Worm (Caenorhabditis elegans) whole organism, L2 larva: Measurements from ENCODE around the gene dnj-5.
A peak's percentile ranks its signal among the peaks of the same experiment; 100 is the strongest.

Experiments
- C34F6.9 ChIP-seq: fragments of 150-350 bp; optimal IDR thresholded peaks from 2 replicates; lab custom pipeline; 2014; ENCODE audit warnings: missing biosample characterization, missing genetic modification characterization
- F13H6.1 ChIP-seq: sonication (generic microtip); optimal IDR thresholded peaks from 2 replicates; lab custom pipeline; 2016; ENCODE audit warnings: missing genetic modification characterization, missing compliant biosample characterization
- R02D3.7 ChIP-seq: fragments of 150-350 bp; optimal IDR thresholded peaks from 2 replicates; lab custom pipeline; 2014; ENCODE audit warnings: missing biosample characterization, missing genetic modification characterization
- Y55F3AM.14 ChIP-seq: fragments of 200-800 bp; sonication (Bioruptor generic); optimal IDR thresholded peaks from 2 replicates; lab custom pipeline; 2018; ENCODE audit warnings: mild to moderate bottlenecking, missing genetic modification characterization, missing compliant biosample characterization
- ZK546.5 ChIP-seq: sonication (generic microtip); optimal IDR thresholded peaks from 2 replicates; lab custom pipeline; 2017; ENCODE audit warnings: missing biosample characterization, missing genetic modification characterization
- alr-1 ChIP-seq: fragments of 150-350 bp; optimal IDR thresholded peaks from 2 replicates; lab custom pipeline; 2014; ENCODE audit warnings: missing biosample characterization, missing genetic modification characterization
- aly-2 ChIP-seq: fragments of 150-350 bp; optimal IDR thresholded peaks from 2 replicates; lab custom pipeline; 2014; ENCODE audit warnings: missing biosample characterization, missing genetic modification characterization
- ama-1 ChIP-seq: fragments of 150-350 bp; optimal IDR thresholded peaks from 2 replicates; lab custom pipeline; 2018; ENCODE audit warnings: inconsistent platforms
- blmp-1 ChIP-seq: sonication (generic microtip); optimal IDR thresholded peaks from 2 replicates; lab custom pipeline; 2017; ENCODE audit warnings: missing genetic modification characterization, mild to moderate bottlenecking, missing compliant biosample characterization, antibody characterized with exemption, moderate library complexity; ENCODE audit not compliant: insufficient read depth
- ceh-16 ChIP-seq: fragments of 150-350 bp; optimal IDR thresholded peaks from 2 replicates; lab custom pipeline; 2014; ENCODE audit warnings: missing biosample characterization, missing genetic modification characterization
- ceh-82 ChIP-seq: fragments of 150-350 bp; optimal IDR thresholded peaks from 2 replicates; lab custom pipeline; 2014; ENCODE audit warnings: missing biosample characterization, missing genetic modification characterization
- crh-2 ChIP-seq: sonication (generic microtip); optimal IDR thresholded peaks from 2 replicates; lab custom pipeline; 2017; ENCODE audit warnings: missing biosample characterization, missing genetic modification characterization
- dmd-4 ChIP-seq: sonication (generic microtip); optimal IDR thresholded peaks from 2 replicates; lab custom pipeline; 2017; ENCODE audit warnings: missing biosample characterization, missing genetic modification characterization
- egl-27 ChIP-seq: sonication (generic microtip); optimal IDR thresholded peaks from 3 replicates; lab custom pipeline; 2017; ENCODE audit warnings: missing biosample characterization, missing genetic modification reagents, missing genetic modification characterization
- elt-1 ChIP-seq: fragments of 150-350 bp; optimal IDR thresholded peaks from 2 replicates; lab custom pipeline; 2014; ENCODE audit warnings: missing biosample characterization, missing genetic modification characterization
- elt-3 ChIP-seq: sonication (generic microtip); optimal IDR thresholded peaks from 2 replicates; lab custom pipeline; 2017; ENCODE audit warnings: missing biosample characterization, missing genetic modification characterization
- fos-1 ChIP-seq: fragments of 150-350 bp; optimal IDR thresholded peaks from 2 replicates; lab custom pipeline; 2014; ENCODE audit warnings: missing biosample characterization, missing genetic modification characterization
- gmeb-1 ChIP-seq: fragments of 150-350 bp; optimal IDR thresholded peaks from 2 replicates; lab custom pipeline; 2014; ENCODE audit warnings: missing biosample characterization, missing genetic modification characterization
- lin-11 ChIP-seq: fragments of 150-350 bp; sonication (generic microtip); optimal IDR thresholded peaks from 2 replicates; lab custom pipeline; 2014; ENCODE audit warnings: missing biosample characterization, missing genetic modification characterization, inconsistent platforms, mixed read lengths
- lin-13 ChIP-seq: fragments of 150-350 bp; optimal IDR thresholded peaks from 2 replicates; lab custom pipeline; 2014; ENCODE audit warnings: missing biosample characterization, missing genetic modification reagents, missing genetic modification characterization
- lin-39 ChIP-seq: fragments of 150-350 bp; optimal IDR thresholded peaks from 2 replicates; lab custom pipeline; 2014; ENCODE audit warnings: missing biosample characterization, missing genetic modification reagents, missing genetic modification characterization
- lsy-2 ChIP-seq, 2 experiments: fragments of 150-350 bp in 1 of 2; sonication (generic microtip) in 1 of 2; optimal IDR thresholded peaks; 2 replicates each; lab custom pipeline; 2014 to 2017; ENCODE audit warnings: missing biosample characterization in 2 of 2, missing genetic modification characterization in 2 of 2
- mab-5 ChIP-seq: fragments of 150-350 bp; optimal IDR thresholded peaks from 2 replicates; lab custom pipeline; 2014; ENCODE audit warnings: missing biosample characterization, missing genetic modification characterization
- mbf-1 ChIP-seq: sonication (generic microtip); optimal IDR thresholded peaks from 2 replicates; lab custom pipeline; 2017; ENCODE audit warnings: missing biosample characterization, missing genetic modification characterization
- mdl-1 ChIP-seq, 2 experiments: fragments of 150-350 bp in 1 of 2; sonication (generic microtip) in 1 of 2; optimal IDR thresholded peaks; 2 replicates each; lab custom pipeline; 2017; ENCODE audit warnings: missing biosample characterization in 2 of 2, missing genetic modification characterization in 2 of 2
- nhr-10 ChIP-seq: sonication (generic microtip); optimal IDR thresholded peaks from 2 replicates; lab custom pipeline; 2017; ENCODE audit warnings: missing biosample characterization, missing genetic modification characterization
- nhr-11 ChIP-seq: fragments of 150-350 bp; optimal IDR thresholded peaks from 2 replicates; lab custom pipeline; 2014; ENCODE audit warnings: missing biosample characterization, missing genetic modification characterization
- nhr-12 ChIP-seq: fragments of 150-350 bp; optimal IDR thresholded peaks from 2 replicates; lab custom pipeline; 2014; ENCODE audit warnings: missing biosample characterization, missing genetic modification characterization
- nhr-129 ChIP-seq: fragments of 150-350 bp; optimal IDR thresholded peaks from 2 replicates; lab custom pipeline; 2014; ENCODE audit warnings: missing biosample characterization, missing genetic modification characterization
- nhr-21 ChIP-seq: fragments of 150-350 bp; optimal IDR thresholded peaks from 2 replicates; lab custom pipeline; 2014; ENCODE audit warnings: missing biosample characterization, missing genetic modification characterization
- nhr-23 ChIP-seq: fragments of 150-350 bp; optimal IDR thresholded peaks from 2 replicates; lab custom pipeline; 2014; ENCODE audit warnings: missing biosample characterization, missing genetic modification reagents, missing genetic modification characterization
- nhr-237 ChIP-seq: fragments of 150-350 bp; optimal IDR thresholded peaks from 2 replicates; lab custom pipeline; 2014; ENCODE audit warnings: missing biosample characterization, missing genetic modification characterization
- nhr-25 ChIP-seq: fragments of 150-350 bp; sonication (generic microtip); optimal IDR thresholded peaks from 3 replicates; lab custom pipeline; 2014; ENCODE audit warnings: missing biosample characterization, missing genetic modification characterization
- nhr-6 ChIP-seq: fragments of 150-350 bp; optimal IDR thresholded peaks from 2 replicates; lab custom pipeline; 2014; ENCODE audit warnings: missing biosample characterization, missing genetic modification characterization
- nhr-77 ChIP-seq: fragments of 150-350 bp; optimal IDR thresholded peaks from 2 replicates; lab custom pipeline; 2014; ENCODE audit warnings: missing biosample characterization, missing genetic modification characterization
- peb-1 ChIP-seq: fragments of 150-350 bp; optimal IDR thresholded peaks from 2 replicates; lab custom pipeline; 2014; ENCODE audit warnings: missing biosample characterization, missing genetic modification characterization
- sem-4 ChIP-seq: fragments of 150-350 bp; optimal IDR thresholded peaks from 2 replicates; lab custom pipeline; 2014; ENCODE audit warnings: missing biosample characterization, missing genetic modification reagents, missing genetic modification characterization
- skn-1 ChIP-seq: sonication (generic microtip); optimal IDR thresholded peaks from 2 replicates; lab custom pipeline; 2017; ENCODE audit warnings: missing biosample characterization, missing genetic modification characterization
- sma-3 ChIP-seq: sonication (generic microtip); optimal IDR thresholded peaks from 2 replicates; lab custom pipeline; 2016; ENCODE audit warnings: missing genetic modification reagents, missing genetic modification characterization, missing compliant biosample characterization
- sma-9 ChIP-seq, 2 experiments: fragments of 150-350 bp in 1 of 2; sonication (generic microtip) in 1 of 2; optimal IDR thresholded peaks; 2 replicates each; lab custom pipeline; 2014 to 2016; ENCODE audit warnings: missing genetic modification characterization in 2 of 2, mild to moderate bottlenecking in 1 of 2, missing biosample characterization in 1 of 2, missing compliant biosample characterization in 1 of 2, missing genetic modification reagents in 1 of 2, moderate library complexity in 1 of 2
- snpc-4 ChIP-seq: fragments of 150-350 bp; optimal IDR thresholded peaks from 2 replicates; lab custom pipeline; 2014; ENCODE audit warnings: missing biosample characterization, missing genetic modification characterization
- unc-39 ChIP-seq: fragments of 150-350 bp; optimal IDR thresholded peaks from 2 replicates; lab custom pipeline; 2014; ENCODE audit warnings: missing biosample characterization, missing genetic modification characterization
- unc-55 ChIP-seq: fragments of 150-350 bp; sonication (generic microtip); optimal IDR thresholded peaks from 3 replicates; lab custom pipeline; 2014; ENCODE audit warnings: missing biosample characterization, missing genetic modification reagents, missing genetic modification characterization
- unc-62 ChIP-seq: fragments of 150-350 bp; optimal IDR thresholded peaks from 2 replicates; lab custom pipeline; 2014; ENCODE audit warnings: missing biosample characterization, missing genetic modification reagents, missing genetic modification characterization
- zag-1 ChIP-seq: fragments of 150-350 bp; optimal IDR thresholded peaks from 2 replicates; lab custom pipeline; 2014; ENCODE audit warnings: missing biosample characterization, missing genetic modification characterization
- ztf-1 ChIP-seq: fragments of 200-800 bp; sonication (Bioruptor generic); conservative IDR thresholded peaks from 2 replicates; pipeline ENCODE4 v1.3.6; 2022; ENCODE audit warnings: missing genetic modification characterization, missing compliant biosample characterization
- ztf-11 ChIP-seq: sonication (generic microtip); optimal IDR thresholded peaks from 2 replicates; lab custom pipeline; 2017; ENCODE audit warnings: missing biosample characterization, missing genetic modification characterization
- ztf-4 ChIP-seq: fragments of 150-350 bp; optimal IDR thresholded peaks from 2 replicates; lab custom pipeline; 2014; ENCODE audit warnings: missing biosample characterization, missing genetic modification characterization

dnj-5 gene

ce11 chrII:6835500-6835899 is 22.6 kb downstream of the dnj-5 start:
- TF ChIP-seq aly-2 (tag; lab: Kevin White, UChicago), result no peak
- TF ChIP-seq Y55F3AM.14 (GFP tag; lab: Kevin White, UChicago), result no peak
- peak; percentile 61 for TF ChIP-seq C34F6.9 (tag; lab: Kevin White, UChicago)
- TF ChIP-seq nhr-10, result no peak
- TF ChIP-seq nhr-12 (tag; lab: Kevin White, UChicago), result no peak
- TF ChIP-seq unc-62, result peak; percentile 31
- TF ChIP-seq skn-1 (tag; lab: Kevin White, UChicago), result no peak
- TF ChIP-seq unc-39 (tag; lab: Kevin White, UChicago), result no peak
- no peak for TF ChIP-seq mbf-1 (tag; lab: Kevin White, UChicago)
- no peak for TF ChIP-seq peb-1 (tag; lab: Kevin White, UChicago)
- peak; percentile 87 for TF ChIP-seq mab-5 (tag; lab: Kevin White, UChicago)
- peak; percentile 46 for TF ChIP-seq unc-55 (GFP tag; lab: Kevin White, UChicago)
- TF ChIP-seq nhr-25 (tag; lab: Kevin White, UChicago), result peak; percentile 80
- no peak for TF ChIP-seq F13H6.1 (tag; lab: Kevin White, UChicago)
- no peak for TF ChIP-seq ZK546.5
- TF ChIP-seq nhr-23 (tag; lab: Kevin White, UChicago), result no peak
- no peak for TF ChIP-seq ceh-82 (tag; lab: Kevin White, UChicago)
- no peak for TF ChIP-seq lin-39 (tag; lab: Kevin White, UChicago)
- TF ChIP-seq blmp-1 (tag; lab: Kevin White, UChicago), result peak; percentile 20
- no peak for TF ChIP-seq gmeb-1 (tag; lab: Kevin White, UChicago)
- peak in 1 of 2 experiments; percentile 53 for TF ChIP-seq lsy-2 (tag; optimal IDR thresholded peaks at IDR 0.05; lab: Kevin White, UChicago)
- TF ChIP-seq fos-1 (tag; lab: Kevin White, UChicago), result peak; percentile 76
- no peak for TF ChIP-seq elt-1 (tag; lab: Kevin White, UChicago)
- no peak for TF ChIP-seq zag-1
- TF ChIP-seq lin-11 (tag; lab: Kevin White, UChicago), result no peak
- TF ChIP-seq nhr-6 (tag; lab: Kevin White, UChicago), result peak; percentile 58
- TF ChIP-seq ama-1 (lab: Kevin White, UChicago), result no peak
- no peak for TF ChIP-seq ztf-1 (GFP tag; lab: Robert Waterston, UW)
- TF ChIP-seq R02D3.7 (tag; lab: Kevin White, UChicago), result no peak
- no peak for TF ChIP-seq elt-3 (tag; lab: Kevin White, UChicago)
- peak; percentile 56 for TF ChIP-seq lin-13 (GFP tag; lab: Kevin White, UChicago)
- TF ChIP-seq dmd-4 (tag; lab: Kevin White, UChicago), result no peak
- peak; percentile 55 for TF ChIP-seq nhr-129 (tag; lab: Kevin White, UChicago)
- no peak for TF ChIP-seq ztf-4 (tag; lab: Kevin White, UChicago)
- peak; percentile 19 for TF ChIP-seq sma-3 (GFP tag; lab: Kevin White, UChicago)
- no peak for TF ChIP-seq snpc-4
- TF ChIP-seq nhr-21 (tag; lab: Kevin White, UChicago), result peak; percentile 23
- no peak for TF ChIP-seq nhr-237 (tag; lab: Kevin White, UChicago)
- TF ChIP-seq nhr-11 (tag; lab: Kevin White, UChicago), result no peak
- peak; percentile 93 for TF ChIP-seq ceh-16 (tag; lab: Kevin White, UChicago)
- TF ChIP-seq egl-27 (tag; lab: Kevin White, UChicago), result peak; percentile 96
- no peak for TF ChIP-seq ztf-11 (tag; lab: Kevin White, UChicago)
- no peak for TF ChIP-seq alr-1
- peak; percentile 87 for TF ChIP-seq sma-9 (GFP tag; optimal IDR thresholded peaks at IDR 0.05; lab: Kevin White, UChicago)
- TF ChIP-seq sma-9 (tag; optimal IDR thresholded peaks at IDR 0.05; lab: Kevin White, UChicago), result no peak
- peak; percentile 47 for TF ChIP-seq crh-2 (tag; lab: Kevin White, UChicago)
- no peak for TF ChIP-seq nhr-77 (tag; lab: Kevin White, UChicago)
- peak; percentile 88 for TF ChIP-seq sem-4 (tag; lab: Kevin White, UChicago)
- no peak for TF ChIP-seq mdl-1 (tag; optimal IDR thresholded peaks at IDR 0.05; lab: Kevin White, UChicago)
